Worm (Caenorhabditis elegans) whole organism, early embryonic: Measurements from ENCODE around the gene srbc-36.

Experiments used
- B0310.2 ChIP-seq: sonication (generic microtip); optimal IDR thresholded peaks from 2 replicates; lab custom pipeline; 2016; ENCODE audit warnings: mild to moderate bottlenecking, missing genetic modification characterization, missing compliant biosample characterization
- F13C5.2 ChIP-seq: sonication (generic microtip); optimal IDR thresholded peaks from 2 replicates; lab custom pipeline; 2017; ENCODE audit warnings: mild to moderate bottlenecking, missing genetic modification characterization, inconsistent platforms, missing compliant biosample characterization
- aly-1 ChIP-seq: sonication (generic microtip); optimal IDR thresholded peaks from 2 replicates; lab custom pipeline; 2016; ENCODE audit warnings: missing genetic modification characterization, missing compliant biosample characterization
- ama-1 ChIP-seq: fragments of 150-350 bp; optimal IDR thresholded peaks from 2 replicates; lab custom pipeline; 2014
- ceh-13 ChIP-seq: fragments of 200-800 bp; sonication (Bioruptor generic); optimal IDR thresholded peaks from 2 replicates; lab custom pipeline; 2018; ENCODE audit warnings: mild to moderate bottlenecking, missing genetic modification characterization, missing compliant biosample characterization
- ceh-36 ChIP-seq: sonication (generic microtip); optimal IDR thresholded peaks from 2 replicates; lab custom pipeline; 2016; ENCODE audit warnings: missing genetic modification characterization, inconsistent platforms, missing compliant biosample characterization
- ets-7 ChIP-seq: sonication (generic microtip); optimal IDR thresholded peaks from 2 replicates; lab custom pipeline; 2016; ENCODE audit warnings: missing genotype, missing genetic modification characterization, missing compliant biosample characterization
- flt-1 ChIP-seq: fragments of 200-800 bp; sonication (Bioruptor generic); IDR thresholded peaks from 2 replicates; pipeline ENCODE4 v1.3.6; 2022; ENCODE audit warnings: missing genetic modification characterization, missing compliant biosample characterization
- hmbx-1 ChIP-seq: sonication (generic microtip); optimal IDR thresholded peaks from 2 replicates; lab custom pipeline; 2016; ENCODE audit warnings: mild to moderate bottlenecking, missing genetic modification characterization, missing compliant biosample characterization
- hmg-4 ChIP-seq: fragments of 200-800 bp; sonication (Bioruptor generic); optimal IDR thresholded peaks from 2 replicates; lab custom pipeline; 2018; ENCODE audit warnings: mild to moderate bottlenecking, missing genetic modification characterization, missing compliant biosample characterization
- hnd-1 ChIP-seq: sonication (generic microtip); optimal IDR thresholded peaks from 2 replicates; lab custom pipeline; 2016; ENCODE audit warnings: missing genetic modification characterization, missing compliant biosample characterization
- pes-1 ChIP-seq: fragments of 200-800 bp; sonication (Bioruptor generic); IDR thresholded peaks from 2 replicates; pipeline ENCODE4 v1.3.6; 2022; ENCODE audit warnings: missing genetic modification reagents, missing genetic modification characterization, missing compliant biosample characterization
- scrt-1 ChIP-seq: fragments of 200-800 bp; sonication (Bioruptor generic); IDR thresholded peaks from 2 replicates; pipeline ENCODE4 v1.3.6; 2022; ENCODE audit warnings: missing genetic modification characterization, missing compliant biosample characterization
- sea-1 ChIP-seq: fragments of 200-800 bp; sonication (Bioruptor generic); conservative IDR thresholded peaks from 2 replicates; pipeline ENCODE4 v1.3.6; 2022; ENCODE audit warnings: missing genetic modification characterization, missing compliant biosample characterization
- tbx-11 ChIP-seq: fragments of 200-800 bp; sonication (Bioruptor generic); IDR thresholded peaks from 2 replicates; pipeline ENCODE4 v1.3.6; 2022; ENCODE audit warnings: missing genetic modification characterization, missing compliant biosample characterization
- tbx-37 ChIP-seq: fragments of 200-800 bp; sonication (Bioruptor generic); conservative IDR thresholded peaks from 2 replicates; pipeline ENCODE4 v1.3.6; 2022; ENCODE audit warnings: missing genetic modification reagents, missing genetic modification characterization, missing compliant biosample characterization
- tra-4 ChIP-seq: sonication (generic microtip); optimal IDR thresholded peaks from 2 replicates; lab custom pipeline; 2017; ENCODE audit warnings: missing genetic modification characterization, missing compliant biosample characterization

srbc-36 gene

DNA sequence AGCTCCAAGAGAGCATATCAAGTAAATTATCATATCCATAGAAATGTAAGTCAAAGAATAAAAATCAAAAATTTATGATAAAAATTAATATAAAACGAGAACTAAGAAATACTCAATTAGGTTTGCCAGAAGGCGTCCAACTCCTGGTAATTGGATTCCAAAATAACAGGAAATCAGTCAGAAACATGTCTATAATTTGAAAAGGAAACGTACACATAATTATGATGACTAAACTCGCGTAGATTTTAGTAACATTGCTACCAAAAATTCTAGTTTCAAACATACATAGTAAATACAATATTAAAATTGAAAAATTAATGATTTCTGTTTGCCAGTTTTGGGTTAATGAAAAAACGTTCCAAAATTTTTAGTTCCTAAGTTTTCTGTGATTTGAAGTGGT lies 5.6 kb downstream of the srbc-36 start, which contains the start of gene srbc-33:
Gene srbc-33, minus strand, starts transcription at position 101 of the 400 bp plus-strand sequence.
- TF ChIP-seq tbx-11 (GFP tag; lab: Robert Waterston, UW) (no peak), scrt-1 (GFP tag; lab: Robert Waterston, UW) (no peak), flt-1 (GFP tag; lab: Robert Waterston, UW) (no peak), hnd-1 (tag; lab: Kevin White, UChicago) (no peak), hmbx-1 (tag; lab: Kevin White, UChicago) (no peak), ceh-13 (GFP tag; lab: Kevin White, UChicago) (no peak), B0310.2 (tag; lab: Kevin White, UChicago) (no peak), tbx-37 (GFP tag; lab: Robert Waterston, UW) (no peak)

DNA sequence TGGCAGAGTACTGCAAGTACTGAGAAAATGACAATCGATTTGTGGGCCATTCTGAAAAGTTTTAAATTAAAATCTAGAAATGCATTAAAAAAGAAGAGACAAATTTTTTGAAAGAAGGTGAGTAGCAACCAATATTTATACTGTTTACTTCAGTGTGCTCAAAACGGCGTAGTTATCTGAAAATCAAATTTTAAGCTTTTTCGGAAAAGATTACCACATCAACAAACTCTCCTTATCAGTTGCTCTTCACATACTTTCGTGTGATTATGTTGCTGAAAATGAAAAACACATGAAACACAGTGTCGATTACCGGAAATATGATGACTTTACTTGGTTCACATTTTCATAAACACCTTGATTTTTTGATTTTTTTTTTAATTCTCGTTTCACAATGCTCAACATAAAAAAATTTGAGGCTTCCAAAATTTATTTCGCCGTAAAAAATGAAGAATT lies 7.8 kb downstream of the srbc-36 start, which contains the start of gene lys-7:
Gene lys-7, minus strand, starts transcription at position 51 of the 453 bp plus-strand sequence.
- TF ChIP-seq flt-1 (GFP tag; lab: Robert Waterston, UW), result no peak

DNA sequence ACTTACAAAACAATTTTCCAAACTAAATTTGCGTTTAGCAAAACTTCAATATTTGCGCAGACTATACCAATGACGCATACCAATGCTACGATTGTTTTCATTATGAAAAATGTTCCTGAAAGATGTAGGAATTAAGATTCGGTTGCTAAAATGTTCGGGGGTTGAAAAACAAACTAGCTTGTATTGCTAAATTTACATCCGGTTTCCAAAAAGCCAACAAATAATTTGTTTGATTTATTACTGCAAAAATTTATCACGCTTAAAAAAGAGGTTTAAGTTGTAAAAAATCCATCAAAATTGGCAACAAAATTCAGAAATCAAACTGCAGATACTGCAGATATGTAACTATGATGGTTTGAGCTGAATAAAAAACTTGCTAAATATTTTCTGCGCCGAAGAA lies 10.0 kb downstream of the srbc-36 start, which contains the start of gene srbc-30:
Gene srbc-30, minus strand, starts transcription at position 101 of the 400 bp plus-strand sequence.
- TF ChIP-seq hnd-1 (tag; lab: Kevin White, UChicago), result no peak
- no peak for TF ChIP-seq ceh-36 (tag; lab: Kevin White, UChicago)
- no peak for TF ChIP-seq flt-1 (GFP tag; lab: Robert Waterston, UW)
- no peak for TF ChIP-seq F13C5.2 (tag; lab: Kevin White, UChicago)
- TF ChIP-seq scrt-1 (GFP tag; lab: Robert Waterston, UW), result no peak
- no peak for TF ChIP-seq sea-1

DNA sequence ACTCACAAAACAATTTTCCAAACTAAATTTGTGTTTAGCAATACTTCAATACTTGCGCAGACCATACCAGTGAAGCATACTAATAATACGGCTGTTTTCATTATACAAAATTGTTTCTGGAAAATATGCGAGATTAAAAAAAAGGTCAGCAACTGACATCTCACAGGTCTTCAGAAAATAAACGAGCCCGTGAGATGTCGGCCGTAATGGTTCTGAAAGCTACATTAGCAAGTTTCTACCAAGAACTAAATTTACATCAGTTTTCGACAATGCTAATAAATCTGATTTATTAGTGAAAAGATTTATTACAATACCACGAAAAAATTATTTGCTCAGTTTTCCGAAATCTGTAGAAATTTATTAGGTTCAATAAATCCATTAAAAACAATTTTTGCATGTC lies 12.8 kb downstream of the srbc-36 start, which contains the start of gene srbc-31:
Gene srbc-31, minus strand, starts transcription at position 101 of the 400 bp plus-strand sequence.
- TF ChIP-seq ceh-36 (tag; lab: Kevin White, UChicago), result no peak
- no peak for TF ChIP-seq B0310.2 (tag; lab: Kevin White, UChicago)
- no peak for TF ChIP-seq tbx-11 (GFP tag; lab: Robert Waterston, UW)
- TF ChIP-seq tbx-37 (GFP tag; lab: Robert Waterston, UW), result no peak
- TF ChIP-seq aly-1 (tag; lab: Kevin White, UChicago), result no peak
- no peak for TF ChIP-seq flt-1 (GFP tag; lab: Robert Waterston, UW)
- no peak for TF ChIP-seq tra-4 (tag; lab: Kevin White, UChicago)
- no peak for TF ChIP-seq F13C5.2 (tag; lab: Kevin White, UChicago)
- no peak for TF ChIP-seq sea-1

DNA sequence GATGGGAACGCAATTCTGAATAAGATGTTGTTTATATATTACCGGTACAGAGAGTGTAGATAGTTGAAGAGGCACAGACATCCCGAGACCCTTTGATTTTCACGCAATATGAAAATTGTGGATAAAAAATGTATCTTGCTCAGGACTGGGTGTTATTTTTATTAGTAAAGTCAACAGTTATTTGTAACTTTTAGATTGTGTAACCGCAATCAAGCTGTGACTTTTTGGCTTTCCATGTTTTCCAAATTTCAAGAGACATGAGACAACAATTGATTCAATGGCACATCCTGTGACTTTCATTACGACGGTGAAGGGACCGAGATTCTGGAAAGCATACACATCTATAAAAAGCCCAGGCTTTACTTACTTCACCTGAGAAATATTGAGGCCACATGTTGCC lies 14.1 kb downstream of the srbc-36 start:
- no peak for TF ChIP-seq hmbx-1 (tag; lab: Kevin White, UChicago)
- TF ChIP-seq pes-1 (GFP tag; lab: Robert Waterston, UW), result no peak
- TF ChIP-seq flt-1 (GFP tag; lab: Robert Waterston, UW), result no peak
- no peak for TF ChIP-seq tra-4 (tag; lab: Kevin White, UChicago)
- no peak for TF ChIP-seq F13C5.2 (tag; lab: Kevin White, UChicago)
- no peak for TF ChIP-seq hmg-4 (GFP tag; lab: Kevin White, UChicago)
- no peak for TF ChIP-seq aly-1 (tag; lab: Kevin White, UChicago)
- no peak for TF ChIP-seq sea-1
- TF ChIP-seq ceh-13 (GFP tag; lab: Kevin White, UChicago), result no peak
- no peak for TF ChIP-seq ceh-36 (tag; lab: Kevin White, UChicago)
- TF ChIP-seq ets-7 (tag; lab: Kevin White, UChicago), result no peak
- no peak for TF ChIP-seq tbx-37 (GFP tag; lab: Robert Waterston, UW)
- TF ChIP-seq B0310.2 (tag; lab: Kevin White, UChicago), result no peak
- TF ChIP-seq tbx-11 (GFP tag; lab: Robert Waterston, UW), result no peak
- no peak for TF ChIP-seq ama-1

DNA sequence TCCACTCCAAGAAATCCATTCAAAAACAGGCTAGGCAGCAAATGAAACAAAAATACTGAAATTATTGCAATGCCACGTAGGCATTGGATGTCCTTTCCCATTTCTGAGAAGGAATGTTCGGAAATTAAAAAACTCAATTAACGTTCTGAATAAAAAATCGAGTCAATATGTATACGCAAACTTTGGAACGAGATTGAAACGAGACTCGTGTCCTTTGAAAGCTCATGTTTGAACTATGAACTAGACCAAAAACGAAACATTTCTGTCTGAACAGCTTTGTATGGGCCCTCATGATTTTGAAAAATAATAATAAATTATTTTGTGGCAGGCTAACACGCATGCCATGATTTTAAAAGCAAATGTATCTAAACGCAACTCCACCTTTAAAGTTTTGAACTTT lies 15.3 kb downstream of the srbc-36 start, which contains the start of gene oac-2:
Gene oac-2, minus strand, starts transcription at position 101 of the 400 bp plus-strand sequence.
- TF ChIP-seq aly-1 (tag; lab: Kevin White, UChicago) (no peak), ets-7 (tag; lab: Kevin White, UChicago) (no peak), scrt-1 (GFP tag; lab: Robert Waterston, UW) (no peak), hnd-1 (tag; lab: Kevin White, UChicago) (no peak), F13C5.2 (tag; lab: Kevin White, UChicago) (no peak), hmbx-1 (tag; lab: Kevin White, UChicago) (no peak), sea-1 (no peak), tbx-11 (GFP tag; lab: Robert Waterston, UW) (no peak), tra-4 (tag; lab: Kevin White, UChicago) (no peak), ceh-13 (GFP tag; lab: Kevin White, UChicago) (no peak), B0310.2 (tag; lab: Kevin White, UChicago) (no peak), ceh-36 (tag; lab: Kevin White, UChicago) (no peak), tbx-37 (GFP tag; lab: Robert Waterston, UW) (no peak)

DNA sequence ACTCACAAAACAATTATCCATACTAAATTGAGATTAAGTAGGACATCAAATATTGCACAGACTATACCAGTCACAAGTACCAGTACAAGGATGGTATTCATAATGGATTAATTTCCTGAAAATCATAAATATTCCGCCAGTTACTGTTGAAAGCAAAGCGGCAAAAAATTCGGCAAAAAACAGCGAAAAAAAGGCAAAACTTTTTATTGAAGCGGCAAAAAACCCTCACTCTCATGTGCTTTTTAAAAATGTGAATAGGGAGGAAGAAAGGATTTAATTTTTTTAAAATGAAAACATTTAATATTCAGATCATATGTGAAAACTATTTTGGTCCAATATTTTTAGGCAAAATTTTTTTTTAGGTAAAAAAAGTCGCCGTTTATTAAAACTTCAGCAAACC lies 19.6 kb downstream of the srbc-36 start, which contains the start of gene srbc-29:
Gene srbc-29, minus strand, starts transcription at position 101 of the 400 bp plus-strand sequence.
- TF ChIP-seq F13C5.2 (tag; lab: Kevin White, UChicago) (no peak), hnd-1 (tag; lab: Kevin White, UChicago) (no peak), hmbx-1 (tag; lab: Kevin White, UChicago) (no peak), ceh-13 (GFP tag; lab: Kevin White, UChicago) (no peak), ceh-36 (tag; lab: Kevin White, UChicago) (no peak), flt-1 (GFP tag; lab: Robert Waterston, UW) (no peak), scrt-1 (GFP tag; lab: Robert Waterston, UW) (no peak), aly-1 (tag; lab: Kevin White, UChicago) (no peak), ama-1 (no peak), sea-1 (no peak), tbx-37 (GFP tag; lab: Robert Waterston, UW) (no peak), pes-1 (GFP tag; lab: Robert Waterston, UW) (no peak), tra-4 (tag; lab: Kevin White, UChicago) (no peak), B0310.2 (tag; lab: Kevin White, UChicago) (no peak), hmg-4 (GFP tag; lab: Kevin White, UChicago) (no peak), ets-7 (tag; lab: Kevin White, UChicago) (no peak)
